Fruit fly (Drosophila melanogaster): ENCODE results near the gene RpS21.
A peak's percentile ranks its signal among the peaks of the same experiment; 100 is the strongest.

The RpS21 gene

dm6 chr2L:2864601-2865000 is 8.7 kb downstream of the RpS21 start (continued):
- no peak for TF ChIP-seq Usf (GFP tag; optimal IDR thresholded peaks at IDR 0.05)
- no peak for TF ChIP-seq scrt (GFP tag; optimal IDR thresholded peaks at IDR 0.05)
- no peak for TF ChIP-seq CG12236 (GFP tag; optimal IDR thresholded peaks at IDR 0.05)
- no peak for TF ChIP-seq CG18262 (tag; optimal IDR thresholded peaks at IDR 0.05)
- TF ChIP-seq Sin3A (optimal IDR thresholded peaks at IDR 0.05), result no peak
- peak; percentile 16 for TF ChIP-seq NfI (GFP tag; optimal IDR thresholded peaks at IDR 0.05)
- peak; percentile 24 for TF ChIP-seq PHDP (tag; optimal IDR thresholded peaks at IDR 0.05)
- no peak for TF ChIP-seq CG6654 (GFP tag; optimal IDR thresholded peaks at IDR 0.05)
- TF ChIP-seq CG12071 (GFP tag; optimal IDR thresholded peaks at IDR 0.05), result peak; percentile 59
- TF ChIP-seq sisA (GFP tag; IDR thresholded peaks at IDR 0.05), result no peak
- no peak for TF ChIP-seq CG11456 (GFP tag; IDR thresholded peaks at IDR 0.05)
- no peak for TF ChIP-seq Atf-2 (GFP tag; optimal IDR thresholded peaks at IDR 0.05)
- TF ChIP-seq CG10267 (tag; optimal IDR thresholded peaks at IDR 0.05), result no peak
- TF ChIP-seq aop (GFP tag; IDR thresholded peaks at IDR 0.05), result peak; percentile 11; the same call in 1 of the 2 replicates
- no peak for TF ChIP-seq Bteb2 (GFP tag; optimal IDR thresholded peaks at IDR 0.05)
- peak; percentile 67; the same call in 1 of the 2 replicates for TF ChIP-seq CG1024 (GFP tag; IDR thresholded peaks at IDR 0.05)
- TF ChIP-seq hth (optimal IDR thresholded peaks at IDR 0.05), result no peak
- TF ChIP-seq sob (GFP tag; IDR thresholded peaks at IDR 0.05), result 0 out of 2 replicates have a peak, but pooled peaks have one; percentile 5
- no peak for TF ChIP-seq yki (optimal IDR thresholded peaks at IDR 0.05)
- no peak for TF ChIP-seq CG7372 (GFP tag; IDR thresholded peaks at IDR 0.05)
- TF ChIP-seq CG8944 (GFP tag; optimal IDR thresholded peaks at IDR 0.05), result no peak
- TF ChIP-seq Elba2 (GFP tag; optimal IDR thresholded peaks at IDR 0.05), result no peak
- no peak for TF ChIP-seq CG11560 (tag; IDR thresholded peaks at IDR 0.05)
- no peak for TF ChIP-seq wor (GFP tag; IDR thresholded peaks at IDR 0.05)
- TF ChIP-seq Hr39 (optimal IDR thresholded peaks at IDR 0.05), result no peak
- no peak for TF ChIP-seq Sry-β (GFP tag; optimal IDR thresholded peaks at IDR 0.05)
- no peak for TF ChIP-seq ftz-f1 (GFP tag; optimal IDR thresholded peaks at IDR 0.05)
- no peak for TF ChIP-seq dm (GFP tag; optimal IDR thresholded peaks at IDR 0.05)
- peak; percentile 22 for TF ChIP-seq CG6254 (GFP tag; optimal IDR thresholded peaks at IDR 0.05)
- TF ChIP-seq dimm (GFP tag; IDR thresholded peaks at IDR 0.05), result no peak
- TF ChIP-seq knrl (GFP tag; IDR thresholded peaks at IDR 0.05; ENCODE audit: partially characterized antibody), result no peak
- TF ChIP-seq CG9876 (GFP tag; optimal IDR thresholded peaks at IDR 0.05), result no peak
- TF ChIP-seq CG6272 (GFP tag; IDR thresholded peaks at IDR 0.05), result no peak
- no peak for TF ChIP-seq CG15073 (GFP tag; optimal IDR thresholded peaks at IDR 0.05)
- no peak for TF ChIP-seq Dip3 (GFP tag; optimal IDR thresholded peaks at IDR 0.05)
- TF ChIP-seq Rfx (GFP tag; IDR thresholded peaks at IDR 0.05), result no peak
- TF ChIP-seq nom (GFP tag; optimal IDR thresholded peaks at IDR 0.05), result no peak
- TF ChIP-seq CG4404 (GFP tag; IDR thresholded peaks at IDR 0.05), result no peak
- TF ChIP-seq ase (GFP tag; IDR thresholded peaks at IDR 0.05), result no peak
- TF ChIP-seq CG10959 (GFP tag; IDR thresholded peaks at IDR 0.05), result no peak
- no peak for TF ChIP-seq tgo (GFP tag; IDR thresholded peaks at IDR 0.05)
- TF ChIP-seq ato (GFP tag; IDR thresholded peaks at IDR 0.05; ENCODE audit: partially characterized antibody), result no peak
- TF ChIP-seq ssp (GFP tag; IDR thresholded peaks at IDR 0.05), result no peak
- no peak for TF ChIP-seq CG10321 (GFP tag; IDR thresholded peaks at IDR 0.05)
- no peak for TF ChIP-seq Jarid2 (GFP tag; optimal IDR thresholded peaks at IDR 0.05)
- no peak for TF ChIP-seq Dp (GFP tag; optimal IDR thresholded peaks at IDR 0.05)
- TF ChIP-seq CG31388 (GFP tag; optimal IDR thresholded peaks at IDR 0.05), result no peak
- no peak for TF ChIP-seq her (GFP tag; optimal IDR thresholded peaks at IDR 0.05)
- no peak for TF ChIP-seq CoRest (tag; optimal IDR thresholded peaks at IDR 0.05)
- no peak for TF ChIP-seq CG9797 (GFP tag; optimal IDR thresholded peaks at IDR 0.05)
- TF ChIP-seq CG3995 (GFP tag; optimal IDR thresholded peaks at IDR 0.05), result no peak
- no peak for TF ChIP-seq CG4707 (GFP tag; optimal IDR thresholded peaks at IDR 0.05)
- no peak for TF ChIP-seq Lhr (GFP tag; optimal IDR thresholded peaks at IDR 0.05)
- no peak for TF ChIP-seq bbx (GFP tag; IDR thresholded peaks at IDR 0.05; ENCODE audit: partially characterized antibody)

Measured in whole organism, embryonic.